Fruit fly (Drosophila melanogaster): Measurements from ENCODE around the gene wtrw.

DNA sequence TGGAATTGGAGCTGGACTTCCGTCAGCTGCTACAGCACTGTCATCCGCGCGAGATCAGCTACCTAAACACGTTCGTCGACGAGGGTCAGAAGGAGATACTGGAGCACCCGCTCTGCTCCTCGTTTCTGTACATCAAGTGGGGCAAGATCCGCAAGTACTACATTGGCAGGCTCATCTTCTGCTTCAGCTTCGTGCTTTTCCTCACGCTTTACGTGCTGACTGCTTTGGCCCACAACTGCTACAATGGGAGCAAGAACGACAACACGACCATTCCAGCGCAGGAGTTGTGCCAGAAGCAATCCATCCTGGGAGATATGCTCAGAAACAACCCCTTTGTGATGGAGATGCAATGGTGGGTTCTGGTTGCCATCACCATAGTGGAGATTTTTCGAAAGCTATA lies 8.1 kb downstream of the wtrw start:
- TF ChIP-seq cnc (optimal IDR thresholded peaks at IDR 0.05) (no peak), tj (GFP tag; optimal IDR thresholded peaks at IDR 0.05) (no peak), kay (GFP tag; ENCODE audit: borderline replicate concordance) (no peak), Hr96 (GFP tag; optimal IDR thresholded peaks at IDR 0.05) (no peak), CG7101 (tag; optimal IDR thresholded peaks at IDR 0.05) (no peak), CG14711 (tag; optimal IDR thresholded peaks at IDR 0.05) (no peak), ovo (GFP tag; optimal IDR thresholded peaks at IDR 0.05) (no peak), Mnt (GFP tag; optimal IDR thresholded peaks at IDR 0.05) (no peak), toe (GFP tag; optimal IDR thresholded peaks at IDR 0.05) (no peak), CG7045 (GFP tag; optimal IDR thresholded peaks at IDR 0.05) (no peak), bab1 (GFP tag; optimal IDR thresholded peaks at IDR 0.05) (no peak)

Data from whole organism, adult.